Fruit fly (Drosophila melanogaster) whole organism, embryonic: ENCODE measurements around the gene CG17855.

Experiments used
- CG12299 ChIP-seq: fragments of 200-800 bp; sonication (Bioruptor generic); optimal IDR thresholded peaks from 2 replicates; lab custom pipeline; 2018; ENCODE audit warnings: missing biosample characterization, mild to moderate bottlenecking, missing genetic modification characterization
- CG13123 ChIP-seq: fragments of 200-800 bp; sonication (Bioruptor generic); optimal IDR thresholded peaks from 2 replicates; lab custom pipeline; 2016; ENCODE audit warnings: missing biosample characterization, missing genetic modification characterization
- CG15601 ChIP-seq: fragments of 200-800 bp; sonication (Bioruptor generic); optimal IDR thresholded peaks from 3 replicates; lab custom pipeline; 2019; ENCODE audit warnings: missing biosample characterization, mild to moderate bottlenecking, missing genetic modification characterization, moderate library complexity
- CG16813 ChIP-seq: fragments of 200-800 bp; sonication (Bioruptor generic); IDR thresholded peaks from 3 replicates; pipeline ENCODE4 v1.3.6; 2022; ENCODE audit warnings: missing biosample characterization, missing genetic modification characterization; ENCODE audit not compliant: partially characterized antibody
- CG17359 ChIP-seq: fragments of 200-800 bp; sonication (Bioruptor generic); optimal IDR thresholded peaks from 3 replicates; lab custom pipeline; 2018; ENCODE audit warnings: missing biosample characterization, mild to moderate bottlenecking, missing genetic modification characterization, moderate library complexity
- CG17802 ChIP-seq: fragments of 200-800 bp; sonication (Bioruptor generic); optimal IDR thresholded peaks from 2 replicates; lab custom pipeline; 2018; ENCODE audit warnings: missing biosample characterization, mild to moderate bottlenecking, missing genetic modification characterization, moderate library complexity
- CG1832 ChIP-seq: fragments of 200-800 bp; sonication (Bioruptor generic); optimal IDR thresholded peaks from 2 replicates; lab custom pipeline; 2017; ENCODE audit warnings: missing biosample characterization, mild to moderate bottlenecking, missing genetic modification characterization, inconsistent platforms
- CG18476 ChIP-seq: fragments of 200-800 bp; sonication (Bioruptor generic); optimal IDR thresholded peaks from 2 replicates; lab custom pipeline; 2016; ENCODE audit warnings: missing biosample characterization, mild to moderate bottlenecking, missing genetic modification characterization
- CG30020 ChIP-seq: fragments of 200-800 bp; optimal IDR thresholded peaks from 2 replicates; lab custom pipeline; 2019; ENCODE audit warnings: missing biosample characterization, mild to moderate bottlenecking, missing genetic modification characterization, moderate library complexity
- CG4328 ChIP-seq: fragments of 200-800 bp; sonication (Bioruptor generic); optimal IDR thresholded peaks from 3 replicates; lab custom pipeline; 2017; ENCODE audit warnings: missing biosample characterization, missing genetic modification reagents, missing genetic modification characterization
- CG4424 ChIP-seq: fragments of 200-800 bp; sonication (Bioruptor generic); optimal IDR thresholded peaks from 3 replicates; lab custom pipeline; 2016; ENCODE audit warnings: missing biosample characterization, missing genetic modification characterization
- CG4820 ChIP-seq: fragments of 200-800 bp; sonication (Bioruptor generic); optimal IDR thresholded peaks from 3 replicates; lab custom pipeline; 2016; ENCODE audit warnings: missing biosample characterization, missing genetic modification characterization
- CG6654 ChIP-seq: fragments of 200-800 bp; sonication (Bioruptor generic); optimal IDR thresholded peaks from 2 replicates; lab custom pipeline; 2017; ENCODE audit warnings: missing biosample characterization, mild to moderate bottlenecking, missing genetic modification characterization
- CG6689 ChIP-seq: fragments of 200-800 bp; sonication (Bioruptor generic); IDR thresholded peaks from 2 replicates; pipeline ENCODE4 v1.3.6; 2022; ENCODE audit warnings: missing biosample characterization, missing genetic modification characterization
- CG6813 ChIP-seq: fragments of 200-800 bp; sonication (Bioruptor generic); optimal IDR thresholded peaks from 2 replicates; lab custom pipeline; 2017; ENCODE audit warnings: missing biosample characterization, missing genetic modification characterization, mild to moderate bottlenecking, moderate library complexity, missing genetic modification reagents
- CG7271 ChIP-seq: fragments of 200-800 bp; sonication (Bioruptor generic); optimal IDR thresholded peaks from 2 replicates; lab custom pipeline; 2018; ENCODE audit warnings: missing biosample characterization, mild to moderate bottlenecking, missing genetic modification characterization, moderate library complexity
- CG7357 ChIP-seq: fragments of 200-800 bp; sonication (Bioruptor generic); IDR thresholded peaks from 3 replicates; pipeline ENCODE4 v1.3.6; 2022; ENCODE audit warnings: missing biosample characterization, missing genetic modification characterization
- CG8281 ChIP-seq: fragments of 200-800 bp; sonication (Bioruptor generic); optimal IDR thresholded peaks from 2 replicates; lab custom pipeline; 2018; ENCODE audit warnings: missing biosample characterization, mild to moderate bottlenecking, missing genetic modification characterization, moderate library complexity
- CG9437 ChIP-seq: fragments of 200-800 bp; sonication (Bioruptor generic); optimal IDR thresholded peaks from 2 replicates; lab custom pipeline; 2018; ENCODE audit warnings: missing biosample characterization, mild to moderate bottlenecking, missing genetic modification characterization
- CG9609 ChIP-seq: fragments of 200-800 bp; sonication (Bioruptor generic); optimal IDR thresholded peaks from 3 replicates; lab custom pipeline; 2016; ENCODE audit warnings: missing biosample characterization, missing genetic modification characterization
- CkIIα-i1 ChIP-seq: fragments of 200-800 bp; sonication (Bioruptor generic); IDR thresholded peaks from 2 replicates; pipeline ENCODE4 v1.3.6; 2022; ENCODE audit warnings: missing biosample characterization, missing genetic modification characterization
- CoRest ChIP-seq: fragments of 200-800 bp; sonication (Bioruptor generic); optimal IDR thresholded peaks from 3 replicates; lab custom pipeline; 2018; ENCODE audit warnings: missing biosample characterization, mild to moderate bottlenecking, missing genetic modification characterization, moderate library complexity
- E2f2 ChIP-seq: fragments of 200-800 bp; sonication (Bioruptor generic); IDR thresholded peaks from 2 replicates; pipeline ENCODE4 v1.3.6; 2022; ENCODE audit warnings: missing biosample characterization, missing genetic modification characterization
- Ets65A ChIP-seq: fragments of 200-800 bp; sonication (Bioruptor generic); peaks from one replicate; lab custom pipeline; 2016; ENCODE audit warnings: missing biosample characterization, missing genetic modification characterization
- HLH54F ChIP-seq: fragments of 200-800 bp; sonication (Bioruptor generic); optimal IDR thresholded peaks from 3 replicates; lab custom pipeline; 2016; ENCODE audit warnings: missing biosample characterization, missing genetic modification characterization
- HLHmδ ChIP-seq: fragments of 200-800 bp; sonication (Bioruptor generic); optimal IDR thresholded peaks from 2 replicates; lab custom pipeline; 2018; ENCODE audit warnings: missing biosample characterization, mild to moderate bottlenecking, missing genetic modification characterization, moderate library complexity
- HmgZ ChIP-seq: fragments of 200-800 bp; sonication (Bioruptor generic); optimal IDR thresholded peaks from 2 replicates; lab custom pipeline; 2018; ENCODE audit warnings: missing biosample characterization, mild to moderate bottlenecking, missing genetic modification characterization
- Hr3 ChIP-seq: fragments of 200-800 bp; sonication (Bioruptor generic); optimal IDR thresholded peaks from 3 replicates; lab custom pipeline; 2016; ENCODE audit warnings: missing biosample characterization, missing genetic modification characterization
- Lhr ChIP-seq: fragments of 200-800 bp; sonication (Bioruptor generic); optimal IDR thresholded peaks from 3 replicates; lab custom pipeline; 2017; ENCODE audit warnings: mild to moderate bottlenecking, missing biosample characterization, missing genetic modification reagents, missing genetic modification characterization
- NC2β ChIP-seq: fragments of 200-800 bp; sonication (Bioruptor generic); optimal IDR thresholded peaks from 2 replicates; lab custom pipeline; 2016; ENCODE audit warnings: missing biosample characterization, missing genetic modification characterization
- Usf ChIP-seq: fragments of 200-800 bp; sonication (Bioruptor generic); optimal IDR thresholded peaks from 2 replicates; lab custom pipeline; 2017; ENCODE audit warnings: missing genotype, missing biosample characterization, missing genetic modification characterization
- ara ChIP-seq: fragments of 200-800 bp; sonication (Bioruptor generic); IDR thresholded peaks from 2 replicates; pipeline ENCODE4 v1.3.6; 2022; ENCODE audit warnings: missing biosample characterization, missing genetic modification characterization
- ase ChIP-seq: fragments of 200-800 bp; sonication (Bioruptor generic); IDR thresholded peaks from 3 replicates; pipeline ENCODE4 v1.3.6; 2022; ENCODE audit warnings: missing biosample characterization, missing genetic modification characterization
- crp ChIP-seq, 2 experiments: fragments of 200-800 bp; sonication (Bioruptor generic); optimal IDR thresholded peaks; 2 replicates in 1 of 2; 3 replicates in 1 of 2; lab custom pipeline; 2017; ENCODE audit warnings: missing biosample characterization in 2 of 2, missing genetic modification characterization in 2 of 2, mild to moderate bottlenecking in 1 of 2, moderate library complexity in 1 of 2
- cwo ChIP-seq: fragments of 200-800 bp; sonication (Bioruptor generic); optimal IDR thresholded peaks from 3 replicates; lab custom pipeline; 2017; ENCODE audit warnings: missing biosample characterization, missing genetic modification characterization, mild to moderate bottlenecking, moderate library complexity, missing genetic modification reagents
- fd102C ChIP-seq: fragments of 200-800 bp; sonication (Bioruptor generic); optimal IDR thresholded peaks from 2 replicates; lab custom pipeline; 2018; ENCODE audit warnings: missing biosample characterization, mild to moderate bottlenecking, missing genetic modification characterization, moderate library complexity
- fu2 ChIP-seq: fragments of 200-800 bp; sonication (Bioruptor generic); optimal IDR thresholded peaks from 2 replicates; lab custom pipeline; 2016; ENCODE audit warnings: missing biosample characterization, missing genetic modification characterization
- kni ChIP-seq: fragments of 200-800 bp; sonication (Bioruptor generic); optimal IDR thresholded peaks from 3 replicates; lab custom pipeline; 2017; ENCODE audit warnings: mild to moderate bottlenecking, missing biosample characterization, missing genetic modification reagents, missing genetic modification characterization
- lmd ChIP-seq: fragments of 200-800 bp; sonication (Bioruptor generic); IDR thresholded peaks from 2 replicates; pipeline ENCODE4 v1.3.6; 2022; ENCODE audit warnings: missing biosample characterization, missing genetic modification characterization
- mirr ChIP-seq: fragments of 200-800 bp; sonication (Bioruptor generic); optimal IDR thresholded peaks from 3 replicates; lab custom pipeline; 2018; ENCODE audit warnings: missing biosample characterization, mild to moderate bottlenecking, missing genetic modification characterization
- pho ChIP-seq: fragments of 200-800 bp; sonication (Bioruptor generic); optimal IDR thresholded peaks from 2 replicates; lab custom pipeline; 2016; ENCODE audit warnings: missing biosample characterization, missing genetic modification characterization
- ranshi ChIP-seq: fragments of 200-800 bp; sonication (Bioruptor generic); IDR thresholded peaks from 2 replicates; pipeline ENCODE4 v1.3.6; 2022; ENCODE audit warnings: missing biosample characterization, missing genetic modification characterization
- run ChIP-seq: fragments of 200-800 bp; sonication (Bioruptor generic); optimal IDR thresholded peaks from 3 replicates; lab custom pipeline; 2018; ENCODE audit warnings: missing biosample characterization, mild to moderate bottlenecking, missing genetic modification characterization
- scrt ChIP-seq: fragments of 200-800 bp; sonication (Bioruptor generic); optimal IDR thresholded peaks from 2 replicates; lab custom pipeline; 2018; ENCODE audit warnings: missing biosample characterization, mild to moderate bottlenecking, missing genetic modification characterization, moderate library complexity
- sens ChIP-seq: fragments of 200-800 bp; sonication (Bioruptor generic); peaks from one replicate; lab custom pipeline; 2016; ENCODE audit warnings: missing biosample characterization, missing genetic modification characterization
- sima ChIP-seq: fragments of 200-800 bp; sonication (Bioruptor generic); optimal IDR thresholded peaks from 2 replicates; lab custom pipeline; 2016; ENCODE audit warnings: missing biosample characterization, missing genetic modification characterization
- sna ChIP-seq: fragments of 200-800 bp; sonication (Bioruptor generic); IDR thresholded peaks from 2 replicates; pipeline ENCODE4 v1.3.6; 2022; ENCODE audit warnings: missing biosample characterization, missing genetic modification characterization; ENCODE audit not compliant: partially characterized antibody
- zf30C ChIP-seq: fragments of 200-800 bp; sonication (Bioruptor generic); optimal IDR thresholded peaks from 3 replicates; lab custom pipeline; 2018; ENCODE audit warnings: missing biosample characterization, mild to moderate bottlenecking, missing genetic modification characterization

Gene CG17855

dm6 chr2L:9520886-9521868 lies 19.1 kb upstream of the CG17855 start, which contains the start of gene Oatp30B (continued):
- no peak for TF ChIP-seq HLHmδ (GFP tag; lab: Kevin White, UChicago)
- peak; percentile 96 for TF ChIP-seq pho (GFP tag; lab: Kevin White, UChicago)
- TF ChIP-seq CG17359 (tag; lab: Kevin White, UChicago), result peak; percentile 97
- TF ChIP-seq CG9609 (GFP tag; lab: Kevin White, UChicago), result peak; percentile 95
- TF ChIP-seq CoRest, result peak; percentile 97
- TF ChIP-seq CG9437 (GFP tag; lab: Kevin White, UChicago), result peak; percentile 81
- TF ChIP-seq Hr3 (GFP tag; lab: Kevin White, UChicago), result peak; percentile 98
- peak; percentile 96 for TF ChIP-seq HLH54F
- peak; percentile 96 for TF ChIP-seq CG18476 (GFP tag; lab: Kevin White, UChicago)
- TF ChIP-seq fu2 (GFP tag; lab: Kevin White, UChicago), result peak; percentile 94
- peak; percentile 92 for TF ChIP-seq CG4328 (GFP tag; lab: Kevin White, UChicago)
- peak; percentile 81 for TF ChIP-seq sima (GFP tag; lab: Kevin White, UChicago)
- TF ChIP-seq Lhr (GFP tag; lab: Kevin White, UChicago), result peak; percentile 98
- peak; percentile 78 for TF ChIP-seq CG17802 (tag; lab: Kevin White, UChicago)
- TF ChIP-seq CG13123 (GFP tag; lab: Kevin White, UChicago), result peak; percentile 95
- peak; percentile 87 for TF ChIP-seq scrt (GFP tag; lab: Kevin White, UChicago)
- TF ChIP-seq CG7357 (GFP tag; lab: Robert Waterston, UW), result peak; percentile 88
- peak; percentile 96 for TF ChIP-seq CG16813 (GFP tag; lab: Robert Waterston, UW)
- peak; percentile 83 for TF ChIP-seq CG30020
- TF ChIP-seq CG8281 (tag; lab: Kevin White, UChicago), result peak; percentile 82
- peak; percentile 97 for TF ChIP-seq lmd
- peak; percentile 96 for TF ChIP-seq CG6689 (GFP tag; lab: Robert Waterston, UW)
- peak; percentile 90 for TF ChIP-seq Usf (GFP tag; lab: Kevin White, UChicago)
- TF ChIP-seq E2f2, result peak; percentile 83
- TF ChIP-seq CkIIα-i1 (GFP tag; lab: Robert Waterston, UW), result peak; percentile 78
- TF ChIP-seq CG15601 (tag; lab: Kevin White, UChicago), result peak; percentile 95
- peak; percentile 94 for TF ChIP-seq CG6813 (GFP tag; lab: Kevin White, UChicago)
- peak; percentile 97 for TF ChIP-seq ase (GFP tag; lab: Robert Waterston, UW)
- TF ChIP-seq sna (GFP tag; lab: Robert Waterston, UW), result peak; percentile 100
- peak; percentile 87 for TF ChIP-seq cwo (GFP tag; lab: Kevin White, UChicago)
- TF ChIP-seq sens (GFP tag; lab: Kevin White, UChicago), result peak; percentile 99
- TF ChIP-seq fd102C, result peak; percentile 74
- peak; percentile 96 for TF ChIP-seq CG4820 (GFP tag; lab: Kevin White, UChicago)
- peak; percentile 95 for TF ChIP-seq CG7271
- peak; percentile 91 for TF ChIP-seq kni
- TF ChIP-seq crp (GFP tag; optimal IDR thresholded peaks at IDR 0.05; lab: Kevin White, UChicago), result peak in 1 of 2 experiments; percentile 57
- TF ChIP-seq CG1832 (GFP tag; lab: Kevin White, UChicago), result peak; percentile 82
- TF ChIP-seq zf30C (GFP tag; lab: Kevin White, UChicago), result peak; percentile 18
- peak; percentile 97 for TF ChIP-seq ranshi (GFP tag; lab: Robert Waterston, UW)
- peak; percentile 99 for TF ChIP-seq Ets65A (GFP tag; lab: Kevin White, UChicago)
- peak; percentile 58 for TF ChIP-seq CG6654 (GFP tag; lab: Kevin White, UChicago)
- TF ChIP-seq HmgZ (tag; lab: Kevin White, UChicago), result peak; percentile 98
- peak; percentile 92 for TF ChIP-seq NC2β
- peak; percentile 91 for TF ChIP-seq run (tag; lab: Kevin White, UChicago)
- TF ChIP-seq mirr, result peak; percentile 94
- peak; percentile 97 for TF ChIP-seq ara (GFP tag; lab: Robert Waterston, UW)
- peak; percentile 98 for TF ChIP-seq CG4424 (GFP tag; lab: Kevin White, UChicago)
- TF ChIP-seq CG12299 (tag; lab: Kevin White, UChicago), result peak; percentile 95
